Fruit fly (Drosophila melanogaster) whole organism, embryonic: ENCODE measurements around the gene Cpr.

Source experiments
- Atf-2 ChIP-seq: fragments of 200-800 bp; sonication (Bioruptor generic); optimal IDR thresholded peaks from 2 replicates; lab custom pipeline; 2016; ENCODE audit warnings: missing biosample characterization, missing genetic modification characterization
- B-H1 ChIP-seq: fragments of 200-800 bp; sonication (Bioruptor generic); IDR thresholded peaks from 3 replicates; pipeline ENCODE4 v1.3.6; 2022; ENCODE audit warnings: missing biosample characterization, missing genetic modification characterization
- Bdp1 ChIP-seq: fragments of 200-800 bp; sonication (Bioruptor generic); optimal IDR thresholded peaks from 3 replicates; lab custom pipeline; 2016; ENCODE audit warnings: missing biosample characterization, missing genetic modification characterization
- CG11247 ChIP-seq: fragments of 200-800 bp; sonication (Bioruptor generic); IDR thresholded peaks from 2 replicates; pipeline ENCODE4 v1.3.6; 2022; ENCODE audit warnings: missing biosample characterization, missing genetic modification characterization
- CG12071 ChIP-seq: fragments of 200-800 bp; sonication (Bioruptor generic); optimal IDR thresholded peaks from 3 replicates; lab custom pipeline; 2018; ENCODE audit warnings: missing biosample characterization, mild to moderate bottlenecking, missing genetic modification characterization
- CG12659 ChIP-seq: fragments of 200-800 bp; sonication (Bioruptor generic); optimal IDR thresholded peaks from 3 replicates; lab custom pipeline; 2017; ENCODE audit warnings: mild to moderate bottlenecking, missing biosample characterization, missing genetic modification reagents, missing genetic modification characterization
- CG14050 ChIP-seq: fragments of 200-800 bp; sonication (Bioruptor generic); IDR thresholded peaks from 3 replicates; pipeline ENCODE4 v1.3.6; 2022; ENCODE audit warnings: missing biosample characterization, missing genetic modification characterization
- CG17568 ChIP-seq: fragments of 200-800 bp; sonication (Bioruptor generic); optimal IDR thresholded peaks from 2 replicates; lab custom pipeline; 2018; ENCODE audit warnings: missing biosample characterization, mild to moderate bottlenecking, missing genetic modification characterization, moderate library complexity
- CG1792 ChIP-seq: fragments of 200-800 bp; sonication (Bioruptor generic); optimal IDR thresholded peaks from 2 replicates; lab custom pipeline; 2016; ENCODE audit warnings: missing biosample characterization, missing genetic modification characterization
- CG2202 ChIP-seq: fragments of 200-800 bp; sonication (Bioruptor generic); optimal IDR thresholded peaks from 2 replicates; lab custom pipeline; 2018; ENCODE audit warnings: missing biosample characterization, mild to moderate bottlenecking, missing genetic modification characterization
- CG2875 ChIP-seq: fragments of 200-800 bp; sonication (Bioruptor generic); optimal IDR thresholded peaks from 2 replicates; lab custom pipeline; 2017; ENCODE audit warnings: missing biosample characterization, mild to moderate bottlenecking, missing genetic modification characterization, missing genetic modification reagents
- CG31388 ChIP-seq: fragments of 200-800 bp; sonication (Bioruptor generic); optimal IDR thresholded peaks from 2 replicates; lab custom pipeline; 2016; ENCODE audit warnings: missing biosample characterization, missing genetic modification characterization
- CG3847 ChIP-seq: fragments of 200-800 bp; sonication (Bioruptor generic); IDR thresholded peaks from 2 replicates; pipeline ENCODE4 v1.3.6; 2022; ENCODE audit warnings: missing biosample characterization, missing genetic modification characterization
- CG3995 ChIP-seq: fragments of 200-800 bp; sonication (Bioruptor generic); optimal IDR thresholded peaks from 3 replicates; lab custom pipeline; 2016; ENCODE audit warnings: missing biosample characterization, missing genetic modification characterization
- CG7556 ChIP-seq: fragments of 200-800 bp; sonication (Bioruptor generic); optimal IDR thresholded peaks from 2 replicates; lab custom pipeline; 2017; ENCODE audit warnings: missing biosample characterization, mild to moderate bottlenecking, missing genetic modification characterization
- CG8388 ChIP-seq: fragments of 200-800 bp; sonication (Bioruptor generic); optimal IDR thresholded peaks from 2 replicates; lab custom pipeline; 2019; ENCODE audit warnings: missing biosample characterization, mild to moderate bottlenecking, missing genetic modification characterization, moderate library complexity
- CHES-1-like ChIP-seq: fragments of 200-800 bp; sonication (Bioruptor generic); optimal IDR thresholded peaks from 2 replicates; lab custom pipeline; 2016; ENCODE audit warnings: missing biosample characterization, missing genetic modification characterization
- Dad ChIP-seq: fragments of 200-800 bp; sonication (Bioruptor generic); optimal IDR thresholded peaks from 3 replicates; lab custom pipeline; 2016; ENCODE audit warnings: missing biosample characterization, missing genetic modification characterization
- Deaf1 ChIP-seq: fragments of 200-800 bp; optimal IDR thresholded peaks from 3 replicates; lab custom pipeline; 2019; ENCODE audit warnings: missing biosample characterization, mild to moderate bottlenecking, missing genetic modification characterization, moderate library complexity
- Doc3 ChIP-seq: fragments of 200-800 bp; sonication (Bioruptor generic); IDR thresholded peaks from 3 replicates; pipeline ENCODE4 v1.3.6; 2022; ENCODE audit warnings: missing biosample characterization, missing genetic modification characterization; ENCODE audit not compliant: partially characterized antibody
- H2.0 ChIP-seq: fragments of 200-800 bp; sonication (Bioruptor generic); IDR thresholded peaks from 2 replicates; pipeline ENCODE4 v1.3.6; 2022; ENCODE audit warnings: missing biosample characterization, missing genetic modification characterization
- Hr78 ChIP-seq, 2 experiments: fragments of 200-800 bp in 1 of 2; fragments of >200 bp in 1 of 2; sonication (Bioruptor generic) in 1 of 2; optimal IDR thresholded peaks; 2 replicates each; lab custom pipeline; 2017 to 2019; ENCODE audit warnings: missing biosample characterization in 2 of 2, missing genetic modification characterization in 2 of 2, mild to moderate bottlenecking in 1 of 2, moderate library complexity in 1 of 2
- Max ChIP-seq: fragments of 200-800 bp; sonication (Bioruptor generic); optimal IDR thresholded peaks from 2 replicates; lab custom pipeline; 2016; ENCODE audit warnings: missing biosample characterization, mild to moderate bottlenecking, missing genetic modification characterization
- Meics ChIP-seq: fragments of 200-800 bp; sonication (Bioruptor generic); optimal IDR thresholded peaks from 2 replicates; lab custom pipeline; 2017; ENCODE audit warnings: missing biosample characterization, mild to moderate bottlenecking, missing genetic modification characterization
- Opbp ChIP-seq: fragments of 200-800 bp; sonication (Bioruptor generic); IDR thresholded peaks from 3 replicates; pipeline ENCODE4 v1.3.6; 2022; ENCODE audit warnings: missing biosample characterization, missing genetic modification characterization; ENCODE audit not compliant: partially characterized antibody
- Pdp1 ChIP-seq, 2 experiments: fragments of 200-800 bp; sonication (Bioruptor generic); optimal IDR thresholded peaks; 3 replicates each; lab custom pipeline; 2016; ENCODE audit warnings: missing biosample characterization in 2 of 2, missing genetic modification characterization in 2 of 2, mild to moderate bottlenecking in 1 of 2, moderate library complexity in 1 of 2
- Rfx ChIP-seq: fragments of 200-800 bp; sonication (Bioruptor generic); IDR thresholded peaks from 2 replicates; pipeline ENCODE4 v1.3.6; 2022; ENCODE audit warnings: missing biosample characterization, missing genetic modification characterization
- cad ChIP-seq: fragments of >200 bp; optimal IDR thresholded peaks from 2 replicates; lab custom pipeline; 2017; ENCODE audit warnings: missing biosample characterization, missing genetic modification characterization
- chinmo ChIP-seq: fragments of 200-800 bp; sonication (Bioruptor generic); IDR thresholded peaks from 4 replicates; pipeline ENCODE4 v1.3.6; 2022; ENCODE audit warnings: missing biosample characterization, missing genetic modification characterization; ENCODE audit not compliant: partially characterized antibody
- croc ChIP-seq: fragments of 200-800 bp; sonication (Bioruptor generic); conservative IDR thresholded peaks from 3 replicates; pipeline ENCODE4 v1.3.6; 2022; ENCODE audit warnings: missing biosample characterization, missing genetic modification characterization
- dati ChIP-seq: fragments of 200-800 bp; sonication (Bioruptor generic); IDR thresholded peaks from 2 replicates; pipeline ENCODE4 v1.3.6; 2022; ENCODE audit warnings: missing biosample characterization, missing genetic modification characterization
- esg ChIP-seq: fragments of 200-800 bp; sonication (Bioruptor generic); conservative IDR thresholded peaks from 2 replicates; pipeline ENCODE4 v1.3.6; 2022; ENCODE audit warnings: missing biosample characterization, missing genetic modification characterization
- gcm2 ChIP-seq: fragments of 200-800 bp; sonication (Bioruptor generic); optimal IDR thresholded peaks from 2 replicates; lab custom pipeline; 2016; ENCODE audit warnings: missing biosample characterization, missing genetic modification characterization
- gfzf ChIP-seq: fragments of 200-800 bp; sonication (Bioruptor generic); optimal IDR thresholded peaks from 2 replicates; lab custom pipeline; 2016; ENCODE audit warnings: missing biosample characterization, mild to moderate bottlenecking, missing genetic modification characterization, moderate library complexity
- grau ChIP-seq: fragments of 200-800 bp; optimal IDR thresholded peaks from 3 replicates; lab custom pipeline; 2019; ENCODE audit warnings: missing biosample characterization, mild to moderate bottlenecking, missing genetic modification characterization, moderate library complexity
- hkb ChIP-seq, 2 experiments: fragments of 200-800 bp in 1 of 2; fragments of >200 bp in 1 of 2; sonication (Bioruptor generic) in 1 of 2; IDR thresholded peaks in 1 of 2; optimal IDR thresholded peaks in 1 of 2; 2 replicates each; pipeline versions ENCODE4 v1.3.6 to Lab custom; 2017 to 2022; ENCODE audit warnings: missing biosample characterization in 1 of 2, missing genetic modification characterization in 1 of 2
- lab ChIP-seq: fragments of 200-800 bp; sonication (Bioruptor generic); optimal IDR thresholded peaks from 3 replicates; lab custom pipeline; 2017; ENCODE audit warnings: missing biosample characterization, missing genetic modification characterization, mild to moderate bottlenecking, moderate library complexity, missing genetic modification reagents
- maf-S ChIP-seq: fragments of 200-800 bp; sonication (Bioruptor generic); optimal IDR thresholded peaks from 2 replicates; lab custom pipeline; 2016; ENCODE audit warnings: missing biosample characterization, missing genetic modification characterization
- nmo ChIP-seq: fragments of 200-800 bp; sonication (Bioruptor generic); optimal IDR thresholded peaks from 2 replicates; lab custom pipeline; 2018; ENCODE audit warnings: missing biosample characterization, mild to moderate bottlenecking, missing genetic modification characterization, moderate library complexity
- org-1 ChIP-seq: fragments of 200-800 bp; sonication (Bioruptor generic); optimal IDR thresholded peaks from 2 replicates; lab custom pipeline; 2017; ENCODE audit warnings: missing biosample characterization, missing genetic modification characterization
- sens ChIP-seq: fragments of 200-800 bp; sonication (Bioruptor generic); peaks from one replicate; lab custom pipeline; 2016; ENCODE audit warnings: missing biosample characterization, missing genetic modification characterization
- ssp ChIP-seq: fragments of 200-800 bp; sonication (Bioruptor generic); IDR thresholded peaks from 2 replicates; pipeline ENCODE4 v1.3.6; 2022; ENCODE audit warnings: missing biosample characterization, missing genetic modification characterization
- stwl ChIP-seq: fragments of 200-800 bp; sonication (Bioruptor generic); optimal IDR thresholded peaks from 3 replicates; lab custom pipeline; 2018; ENCODE audit warnings: missing biosample characterization, mild to moderate bottlenecking, missing genetic modification characterization, moderate library complexity
- sug ChIP-seq: fragments of 200-800 bp; optimal IDR thresholded peaks from 2 replicates; lab custom pipeline; 2019; ENCODE audit warnings: missing biosample characterization, mild to moderate bottlenecking, missing genetic modification characterization, moderate library complexity
- tin ChIP-seq: fragments of 200-800 bp; sonication (Bioruptor generic); optimal IDR thresholded peaks from 3 replicates; lab custom pipeline; 2016; ENCODE audit warnings: missing biosample characterization, missing genetic modification characterization
- vnd ChIP-seq: fragments of 200-800 bp; sonication (Bioruptor generic); IDR thresholded peaks from 3 replicates; pipeline ENCODE4 v1.3.6; 2022; ENCODE audit warnings: missing biosample characterization, missing genetic modification characterization; ENCODE audit not compliant: partially characterized antibody
- vvl ChIP-seq: fragments of 200-800 bp; sonication (Bioruptor generic); IDR thresholded peaks from 2 replicates; pipeline ENCODE4 v1.3.6; 2022; ENCODE audit warnings: missing biosample characterization, missing genetic modification characterization
- yki ChIP-seq: fragments of >200 bp; optimal IDR thresholded peaks from 3 replicates; lab custom pipeline; 2018

Gene Cpr

DNA sequence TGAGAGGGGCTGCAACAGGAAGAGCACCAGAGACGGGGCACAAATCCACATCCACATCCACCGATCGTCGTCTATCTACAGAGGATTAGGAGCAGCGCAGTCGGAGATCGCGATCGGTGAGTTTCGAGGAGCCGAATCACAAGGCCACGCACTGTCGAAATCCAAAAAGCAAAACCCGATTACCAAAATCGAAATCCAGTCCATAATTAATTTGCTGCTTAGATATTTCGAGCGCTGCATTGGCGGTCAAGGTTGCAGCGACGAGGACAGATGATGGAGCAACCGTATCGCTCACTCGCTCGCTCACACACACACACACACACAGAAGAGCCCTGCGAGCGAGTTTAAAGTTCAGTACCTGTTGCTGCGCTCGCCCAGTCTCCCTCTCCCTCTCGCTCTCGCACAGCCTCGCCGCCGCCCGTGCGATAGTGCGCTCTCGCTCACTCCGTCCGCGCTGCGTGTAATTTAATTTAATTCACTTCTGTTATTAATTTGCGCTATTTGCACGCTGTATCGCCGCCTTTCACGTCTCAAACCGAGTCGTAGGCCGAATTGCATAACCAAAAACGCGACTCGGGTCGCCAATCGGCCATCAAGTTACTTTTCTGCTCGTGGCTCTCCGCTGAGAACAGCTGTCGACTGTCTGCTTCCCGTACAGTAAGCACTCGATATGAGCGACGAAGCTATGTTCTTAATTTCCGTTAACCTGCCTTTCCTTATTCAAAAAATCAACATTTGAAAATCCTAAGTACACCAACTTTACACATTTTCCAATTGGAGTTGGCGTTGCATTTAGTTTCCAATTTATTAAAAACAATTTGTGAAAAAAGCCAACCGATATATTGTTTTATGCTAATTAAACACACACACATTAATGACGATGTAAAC lies 618 bp downstream of the Cpr start (continued):
- TF ChIP-seq chinmo (GFP tag; lab: Robert Waterston, UW) (peak; percentile 93), Dad (GFP tag; lab: Kevin White, UChicago) (peak; percentile 41), vnd (GFP tag; lab: Robert Waterston, UW) (no peak), CG31388 (GFP tag; lab: Kevin White, UChicago) (no peak), Hr78 (GFP tag; optimal IDR thresholded peaks at IDR 0.05; lab: Kevin White, UChicago) (peak in 1 of 2 experiments; percentile 100), Meics (GFP tag; lab: Kevin White, UChicago) (peak; percentile 47), CG3847 (GFP tag; lab: Robert Waterston, UW) (peak; percentile 33; the same call in 1 of the 2 replicates), nmo (GFP tag; lab: Kevin White, UChicago) (peak; percentile 18), CG2875 (GFP tag; lab: Kevin White, UChicago) (no peak), org-1 (GFP tag; lab: Kevin White, UChicago) (peak; percentile 43), CG3995 (GFP tag; lab: Kevin White, UChicago) (peak; percentile 15), CG11247 (0 out of 2 replicates have a peak, but pooled peaks have one; percentile 23), lab (GFP tag; lab: Kevin White, UChicago) (peak; percentile 49), CG7556 (GFP tag; lab: Kevin White, UChicago) (peak; percentile 22), yki (lab: Kevin White, UChicago) (no peak), ssp (GFP tag; lab: Robert Waterston, UW) (no peak), sens (peak; percentile 90), tin (GFP tag; lab: Kevin White, UChicago) (peak; percentile 46), stwl (no peak), esg (no peak), B-H1 (GFP tag; lab: Robert Waterston, UW) (peak; percentile 19; the same call in 1 of the 3 replicates), H2.0 (GFP tag; lab: Robert Waterston, UW) (peak; percentile 41; the same call in 1 of the 2 replicates), CG14050 (GFP tag; lab: Robert Waterston, UW) (no peak), CG2202 (tag; lab: Kevin White, UChicago) (peak; percentile 30), CG1792 (GFP tag; lab: Kevin White, UChicago) (no peak), CG12659 (GFP tag; lab: Kevin White, UChicago) (no peak), Opbp (GFP tag; lab: Robert Waterston, UW) (no peak), grau (tag; lab: Kevin White, UChicago) (peak; percentile 95), Deaf1 (peak; percentile 82), sug (tag; lab: Kevin White, UChicago) (no peak), cad (GFP tag; lab: Kevin White, UChicago) (no peak), Atf-2 (no peak), Doc3 (GFP tag; lab: Robert Waterston, UW) (no peak), dati (0 out of 2 replicates have a peak, but pooled peaks have one; percentile 41), vvl (peak; percentile 40), gcm2 (GFP tag; lab: Kevin White, UChicago) (no peak), CHES-1-like (GFP tag; lab: Kevin White, UChicago) (peak; percentile 35), CG12071 (GFP tag; lab: Kevin White, UChicago) (peak; percentile 6), croc (GFP tag; lab: Robert Waterston, UW) (0 out of 3 replicates have a peak, but pooled peaks have one; percentile 15), gfzf (GFP tag; lab: Kevin White, UChicago) (no peak), hkb (optimal IDR thresholded peaks at IDR 0.05; lab: Kevin White, UChicago) (no peak), hkb (GFP tag; IDR thresholded peaks at IDR 0.05; lab: Robert Waterston, UW) (peak; percentile 28), Max (GFP tag; lab: Kevin White, UChicago) (no peak), Pdp1 (GFP tag; optimal IDR thresholded peaks at IDR 0.05; lab: Kevin White, UChicago) (peak; percentile 54 to 86), Bdp1 (GFP tag; lab: Kevin White, UChicago) (no peak), Rfx (peak; percentile 66), CG17568 (GFP tag; lab: Kevin White, UChicago) (peak; percentile 41), CG8388 (GFP tag; lab: Kevin White, UChicago) (peak; percentile 23), maf-S (GFP tag; lab: Kevin White, UChicago) (no peak)
